Worm (Caenorhabditis elegans): ENCODE results near the gene dmd-3.

Gene dmd-3

DNA sequence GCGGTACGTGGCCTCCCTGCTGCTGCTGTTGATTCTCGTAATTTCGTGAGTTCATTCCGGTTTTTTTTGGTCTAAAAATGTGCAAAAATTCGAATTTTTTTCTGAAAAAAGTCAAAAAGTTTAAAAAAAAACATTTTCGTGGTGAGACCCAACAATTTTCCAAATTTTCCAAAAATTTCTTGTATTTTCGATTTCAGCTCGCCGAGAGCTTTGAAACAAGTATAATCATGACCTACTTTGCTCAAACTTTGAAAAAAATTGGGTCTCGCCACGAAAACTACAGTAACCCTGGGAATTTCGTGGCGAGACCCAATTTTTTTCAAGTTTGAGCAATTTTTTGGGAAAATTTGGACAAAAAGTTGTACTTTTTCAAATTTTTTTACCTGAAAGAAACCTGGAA is 14.2 kb downstream of the dmd-3 start, which contains the start of gene Y43F8C.6:
Gene Y43F8C.6, minus strand, starts transcription at position 101 of the 400 bp plus-strand sequence.
- TF ChIP-seq sea-2 (GFP tag; optimal IDR thresholded peaks at IDR 0.05), result no peak
- no peak for TF ChIP-seq ceh-9 (tag; optimal IDR thresholded peaks at IDR 0.05)
- no peak for TF ChIP-seq fkh-10 (GFP tag; optimal IDR thresholded peaks at IDR 0.05)
- no peak for TF ChIP-seq nhr-11 (tag; optimal IDR thresholded peaks at IDR 0.05)
- TF ChIP-seq jun-1 (tag; optimal IDR thresholded peaks at IDR 0.05), result no peak
- no peak for TF ChIP-seq elt-3 (tag; optimal IDR thresholded peaks at IDR 0.05)
- no peak for TF ChIP-seq lsy-12 (tag; optimal IDR thresholded peaks at IDR 0.05)
- TF ChIP-seq lin-39 (tag; optimal IDR thresholded peaks at IDR 0.05), result no peak
- TF ChIP-seq R02D3.7 (tag; optimal IDR thresholded peaks at IDR 0.05), result no peak
- TF ChIP-seq elt-1 (tag; optimal IDR thresholded peaks at IDR 0.05), result no peak
- no peak for TF ChIP-seq eor-1 (tag; optimal IDR thresholded peaks at IDR 0.05)
- TF ChIP-seq nfya-1 (tag; optimal IDR thresholded peaks at IDR 0.05; ENCODE audit: insufficient read depth), result no peak
- no peak for TF ChIP-seq nhr-25 (tag; optimal IDR thresholded peaks at IDR 0.05)
- TF ChIP-seq nhr-43 (tag; optimal IDR thresholded peaks at IDR 0.05; ENCODE audit: poor library complexity, severe bottlenecking), result no peak
- TF ChIP-seq tbx-2 (tag; optimal IDR thresholded peaks at IDR 0.05), result no peak
- TF ChIP-seq nhr-23 (tag; optimal IDR thresholded peaks at IDR 0.05), result no peak

DNA sequence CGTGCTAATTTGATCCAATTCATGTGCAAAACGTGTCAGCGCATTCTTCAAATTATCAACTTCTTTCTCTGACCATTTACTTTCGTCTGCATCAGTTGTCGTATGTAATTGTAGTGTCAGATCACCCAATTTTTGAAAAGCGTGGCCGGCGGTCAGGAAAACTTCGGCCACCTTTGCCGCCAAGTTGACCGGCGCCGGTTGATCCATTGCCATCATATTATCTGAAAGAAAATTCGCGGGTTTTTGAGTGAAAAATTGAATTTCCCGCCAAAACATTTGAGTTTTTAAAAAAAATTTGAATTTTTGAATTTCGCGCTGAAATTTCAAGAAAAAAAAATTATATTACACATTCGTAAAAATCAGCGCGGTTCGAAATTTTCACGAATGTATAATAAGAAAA is 17.2 kb downstream of the dmd-3 start:
- TF ChIP-seq ama-1 (optimal IDR thresholded peaks at IDR 0.05) (no peak), ceh-9 (tag; optimal IDR thresholded peaks at IDR 0.05) (no peak), unc-39 (tag; optimal IDR thresholded peaks at IDR 0.05) (no peak), fkh-2 (tag; optimal IDR thresholded peaks at IDR 0.05) (no peak), skn-1 (tag; optimal IDR thresholded peaks at IDR 0.05) (no peak)

DNA sequence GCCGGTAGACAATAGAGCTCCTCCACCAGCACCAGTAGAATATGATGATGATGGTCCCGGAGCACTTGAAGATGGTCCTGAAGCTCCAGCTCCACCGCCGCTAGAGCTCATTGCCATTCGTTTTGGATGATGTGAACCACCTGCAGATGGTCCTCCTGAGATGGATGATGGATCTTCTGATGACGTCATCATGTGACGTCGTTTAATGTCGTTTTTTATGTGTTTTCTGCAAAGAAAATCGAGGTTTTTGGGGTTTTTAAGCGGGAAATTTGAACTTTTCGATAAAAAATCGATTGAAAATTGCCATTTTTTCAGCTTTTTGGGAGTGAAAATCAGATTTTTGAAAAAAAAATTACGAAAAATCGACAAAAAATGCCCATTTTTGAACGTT is 18.9 kb downstream of the dmd-3 start:
- no peak for TF ChIP-seq mdl-1 (tag; optimal IDR thresholded peaks at IDR 0.05)
- TF ChIP-seq lin-39 (tag; optimal IDR thresholded peaks at IDR 0.05), result no peak
- no peak for TF ChIP-seq R02D3.7 (tag; optimal IDR thresholded peaks at IDR 0.05)
- no peak for TF ChIP-seq zag-1 (tag; optimal IDR thresholded peaks at IDR 0.05)
- TF ChIP-seq nhr-12 (tag; optimal IDR thresholded peaks at IDR 0.05), result no peak
- TF ChIP-seq ztf-11 (tag; optimal IDR thresholded peaks at IDR 0.05), result no peak
- no peak for TF ChIP-seq nhr-11 (tag; optimal IDR thresholded peaks at IDR 0.05)
- no peak for TF ChIP-seq fkh-10 (GFP tag; optimal IDR thresholded peaks at IDR 0.05)
- no peak for TF ChIP-seq ZK546.5 (tag; optimal IDR thresholded peaks at IDR 0.05)
- TF ChIP-seq elt-3 (tag; optimal IDR thresholded peaks at IDR 0.05), result no peak
- TF ChIP-seq ceh-28 (tag; optimal IDR thresholded peaks at IDR 0.05), result no peak

DNA sequence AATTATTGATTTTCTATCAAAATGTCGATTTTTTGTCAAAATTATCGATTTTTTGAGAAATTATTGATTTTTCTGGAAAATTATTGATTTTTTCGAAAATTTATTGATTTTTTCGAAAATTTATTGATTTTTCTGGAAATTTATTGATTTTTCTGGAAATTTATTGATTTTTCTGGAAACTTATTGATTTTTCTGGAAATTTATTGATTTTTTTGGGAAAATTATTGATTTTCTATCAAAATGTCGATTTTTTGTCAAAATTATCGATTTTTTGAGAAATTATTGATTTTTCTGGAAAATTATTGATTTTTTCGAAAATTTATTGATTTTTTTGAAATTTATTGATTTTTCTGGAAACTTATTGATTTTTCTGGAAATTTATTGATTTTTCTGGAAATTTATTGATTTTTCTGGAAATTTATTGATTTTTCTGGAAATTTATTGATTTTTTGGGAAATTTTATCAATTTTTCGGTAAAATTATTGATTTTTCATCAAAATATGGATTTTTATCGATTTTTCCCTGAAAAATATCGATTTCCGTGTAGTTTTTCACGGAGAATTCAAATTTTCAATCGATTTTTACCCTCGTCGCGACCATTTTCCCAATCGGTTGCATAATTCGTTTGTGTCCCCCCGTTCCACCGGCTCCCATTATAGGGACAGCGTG is 19.4 kb downstream of the dmd-3 start:
- peak; percentile 98 for TF ChIP-seq ceh-28 (tag; optimal IDR thresholded peaks at IDR 0.05)

DNA sequence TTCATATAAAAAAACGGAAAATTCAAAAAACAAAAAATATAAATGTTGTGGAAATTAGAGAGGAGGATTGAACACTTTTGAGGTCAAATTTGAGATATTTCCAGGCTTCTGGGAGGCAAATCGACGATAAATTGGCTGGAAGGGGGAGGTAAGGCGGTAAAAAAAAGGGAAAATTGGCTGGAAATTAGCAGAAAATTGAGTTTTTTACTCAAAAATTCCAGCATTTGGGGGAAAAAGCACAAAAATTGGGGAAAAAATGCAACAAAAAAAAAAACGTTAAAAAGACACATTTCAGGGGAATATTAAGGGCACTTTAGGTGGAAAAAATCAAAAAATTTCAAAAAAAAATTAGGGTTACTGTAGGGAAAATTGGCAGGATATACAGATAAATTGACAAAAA is 20.9 kb downstream of the dmd-3 start:
- no peak for TF ChIP-seq nhr-43 (tag; optimal IDR thresholded peaks at IDR 0.05; ENCODE audit: poor library complexity, severe bottlenecking)
- no peak for TF ChIP-seq nhr-67 (tag; optimal IDR thresholded peaks at IDR 0.05)
- no peak for TF ChIP-seq fkh-10 (GFP tag; optimal IDR thresholded peaks at IDR 0.05)
- no peak for TF ChIP-seq pha-4 (tag; optimal IDR thresholded peaks at IDR 0.05)
- TF ChIP-seq elt-2 (tag; optimal IDR thresholded peaks at IDR 0.05), result no peak
- TF ChIP-seq lsy-12 (tag; optimal IDR thresholded peaks at IDR 0.05), result no peak
- TF ChIP-seq nfya-1 (tag; optimal IDR thresholded peaks at IDR 0.05; ENCODE audit: insufficient read depth), result no peak
- TF ChIP-seq fos-1 (tag; optimal IDR thresholded peaks at IDR 0.05), result no peak
- TF ChIP-seq zag-1 (tag; optimal IDR thresholded peaks at IDR 0.05), result no peak
- TF ChIP-seq elt-3 (tag; optimal IDR thresholded peaks at IDR 0.05), result no peak
- no peak for TF ChIP-seq unc-39 (tag; optimal IDR thresholded peaks at IDR 0.05)
- no peak for TF ChIP-seq snpc-4 (tag; optimal IDR thresholded peaks at IDR 0.05)
- TF ChIP-seq ztf-11 (tag; optimal IDR thresholded peaks at IDR 0.05), result no peak
- no peak for TF ChIP-seq nhr-23 (tag; optimal IDR thresholded peaks at IDR 0.05)
- no peak for TF ChIP-seq nhr-28 (tag; optimal IDR thresholded peaks at IDR 0.05)
- TF ChIP-seq aly-2 (tag; optimal IDR thresholded peaks at IDR 0.05), result no peak
- no peak for TF ChIP-seq skn-1 (tag; optimal IDR thresholded peaks at IDR 0.05)
